Worm (Caenorhabditis elegans) whole organism, early embryonic: ENCODE data around the gene bris-1.

Experiments
- B0310.2 ChIP-seq: sonication (generic microtip); optimal IDR thresholded peaks from 2 replicates; lab custom pipeline; 2016; ENCODE audit warnings: mild to moderate bottlenecking, missing genetic modification characterization, missing compliant biosample characterization
- F13C5.2 ChIP-seq: sonication (generic microtip); optimal IDR thresholded peaks from 2 replicates; lab custom pipeline; 2017; ENCODE audit warnings: mild to moderate bottlenecking, missing genetic modification characterization, inconsistent platforms, missing compliant biosample characterization
- aly-1 ChIP-seq: sonication (generic microtip); optimal IDR thresholded peaks from 2 replicates; lab custom pipeline; 2016; ENCODE audit warnings: missing genetic modification characterization, missing compliant biosample characterization
- ama-1 ChIP-seq: fragments of 150-350 bp; optimal IDR thresholded peaks from 2 replicates; lab custom pipeline; 2014
- ceh-13 ChIP-seq: fragments of 200-800 bp; sonication (Bioruptor generic); optimal IDR thresholded peaks from 2 replicates; lab custom pipeline; 2018; ENCODE audit warnings: mild to moderate bottlenecking, missing genetic modification characterization, missing compliant biosample characterization
- ceh-36 ChIP-seq: sonication (generic microtip); optimal IDR thresholded peaks from 2 replicates; lab custom pipeline; 2016; ENCODE audit warnings: missing genetic modification characterization, inconsistent platforms, missing compliant biosample characterization
- ets-7 ChIP-seq: sonication (generic microtip); optimal IDR thresholded peaks from 2 replicates; lab custom pipeline; 2016; ENCODE audit warnings: missing genotype, missing genetic modification characterization, missing compliant biosample characterization
- flt-1 ChIP-seq: fragments of 200-800 bp; sonication (Bioruptor generic); IDR thresholded peaks from 2 replicates; pipeline ENCODE4 v1.3.6; 2022; ENCODE audit warnings: missing genetic modification characterization, missing compliant biosample characterization
- hmbx-1 ChIP-seq: sonication (generic microtip); optimal IDR thresholded peaks from 2 replicates; lab custom pipeline; 2016; ENCODE audit warnings: mild to moderate bottlenecking, missing genetic modification characterization, missing compliant biosample characterization
- hmg-4 ChIP-seq: fragments of 200-800 bp; sonication (Bioruptor generic); optimal IDR thresholded peaks from 2 replicates; lab custom pipeline; 2018; ENCODE audit warnings: mild to moderate bottlenecking, missing genetic modification characterization, missing compliant biosample characterization
- hnd-1 ChIP-seq: sonication (generic microtip); optimal IDR thresholded peaks from 2 replicates; lab custom pipeline; 2016; ENCODE audit warnings: missing genetic modification characterization, missing compliant biosample characterization
- pes-1 ChIP-seq: fragments of 200-800 bp; sonication (Bioruptor generic); IDR thresholded peaks from 2 replicates; pipeline ENCODE4 v1.3.6; 2022; ENCODE audit warnings: missing genetic modification reagents, missing genetic modification characterization, missing compliant biosample characterization
- scrt-1 ChIP-seq: fragments of 200-800 bp; sonication (Bioruptor generic); IDR thresholded peaks from 2 replicates; pipeline ENCODE4 v1.3.6; 2022; ENCODE audit warnings: missing genetic modification characterization, missing compliant biosample characterization
- sea-1 ChIP-seq: fragments of 200-800 bp; sonication (Bioruptor generic); conservative IDR thresholded peaks from 2 replicates; pipeline ENCODE4 v1.3.6; 2022; ENCODE audit warnings: missing genetic modification characterization, missing compliant biosample characterization
- tbx-11 ChIP-seq: fragments of 200-800 bp; sonication (Bioruptor generic); IDR thresholded peaks from 2 replicates; pipeline ENCODE4 v1.3.6; 2022; ENCODE audit warnings: missing genetic modification characterization, missing compliant biosample characterization
- tbx-37 ChIP-seq: fragments of 200-800 bp; sonication (Bioruptor generic); conservative IDR thresholded peaks from 2 replicates; pipeline ENCODE4 v1.3.6; 2022; ENCODE audit warnings: missing genetic modification reagents, missing genetic modification characterization, missing compliant biosample characterization
- tra-4 ChIP-seq: sonication (generic microtip); optimal IDR thresholded peaks from 2 replicates; lab custom pipeline; 2017; ENCODE audit warnings: missing genetic modification characterization, missing compliant biosample characterization

Gene bris-1

DNA sequence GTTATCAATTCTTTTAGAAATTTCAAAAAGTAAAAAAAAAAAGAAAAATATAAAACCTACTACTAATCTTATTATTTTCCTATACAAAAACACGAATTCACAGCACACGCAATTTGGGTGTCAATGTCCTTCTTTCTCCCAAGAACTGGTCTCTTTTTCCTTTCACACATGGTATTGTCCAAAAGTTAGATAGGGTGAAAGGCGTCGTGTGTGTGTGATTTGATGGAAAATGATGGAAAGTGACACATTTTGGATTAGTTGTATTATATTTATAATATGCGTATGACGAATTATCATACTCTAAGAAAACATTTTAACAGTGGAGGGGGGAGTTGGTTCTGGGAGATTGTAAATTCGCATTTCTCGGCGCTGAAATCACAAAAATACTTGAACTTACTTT, 8.6 kb upstream of the bris-1 start:
- no peak for TF ChIP-seq hmg-4 (GFP tag; lab: Kevin White, UChicago)
- TF ChIP-seq aly-1: no peak
- TF ChIP-seq scrt-1: no peak
- TF ChIP-seq tbx-11 (GFP tag; lab: Robert Waterston, UW): no peak
- no peak for TF ChIP-seq ceh-13 (GFP tag; lab: Kevin White, UChicago)
- TF ChIP-seq F13C5.2: no peak
- no peak for TF ChIP-seq sea-1 (GFP tag; lab: Robert Waterston, UW)
- no peak for TF ChIP-seq pes-1 (GFP tag; lab: Robert Waterston, UW)

- TF ChIP-seq ama-1 (lab: Kevin White, UChicago) (no peak), pes-1 (GFP tag; lab: Robert Waterston, UW) (no peak), hmbx-1 (tag; lab: Kevin White, UChicago) (no peak), ceh-13 (GFP tag; lab: Kevin White, UChicago) (no peak), sea-1 (GFP tag; lab: Robert Waterston, UW) (no peak), B0310.2 (tag; lab: Kevin White, UChicago) (no peak), flt-1 (GFP tag; lab: Robert Waterston, UW) (no peak), hmg-4 (GFP tag; lab: Kevin White, UChicago) (no peak), ceh-36 (tag; lab: Kevin White, UChicago) (no peak), hnd-1 (no peak), F13C5.2 (no peak), scrt-1 (no peak), tbx-37 (no peak)
These were observed 7.5 kb upstream of the bris-1 start, which contains the start of gene F28F9.3 for ce11 chrIV:3826590-3827128. F28F9.3 (plus strand) TSS chrIV:3826890.

ce11 chrIV:3825388-3825787, 6.3 kb upstream of the bris-1 start:
- no peak for TF ChIP-seq sea-1 (GFP tag; lab: Robert Waterston, UW)
- no peak for TF ChIP-seq ama-1 (lab: Kevin White, UChicago)
- no peak for TF ChIP-seq tra-4
- TF ChIP-seq hmg-4 (GFP tag; lab: Kevin White, UChicago): no peak
- TF ChIP-seq flt-1 (GFP tag; lab: Robert Waterston, UW): no peak
- no peak for TF ChIP-seq ceh-36 (tag; lab: Kevin White, UChicago)
- no peak for TF ChIP-seq hmbx-1 (tag; lab: Kevin White, UChicago)
- no peak for TF ChIP-seq ceh-13 (GFP tag; lab: Kevin White, UChicago)
- no peak for TF ChIP-seq pes-1 (GFP tag; lab: Robert Waterston, UW)
- no peak for TF ChIP-seq F13C5.2
- TF ChIP-seq scrt-1: no peak
- no peak for TF ChIP-seq tbx-37
- no peak for TF ChIP-seq tbx-11 (GFP tag; lab: Robert Waterston, UW)

DNA sequence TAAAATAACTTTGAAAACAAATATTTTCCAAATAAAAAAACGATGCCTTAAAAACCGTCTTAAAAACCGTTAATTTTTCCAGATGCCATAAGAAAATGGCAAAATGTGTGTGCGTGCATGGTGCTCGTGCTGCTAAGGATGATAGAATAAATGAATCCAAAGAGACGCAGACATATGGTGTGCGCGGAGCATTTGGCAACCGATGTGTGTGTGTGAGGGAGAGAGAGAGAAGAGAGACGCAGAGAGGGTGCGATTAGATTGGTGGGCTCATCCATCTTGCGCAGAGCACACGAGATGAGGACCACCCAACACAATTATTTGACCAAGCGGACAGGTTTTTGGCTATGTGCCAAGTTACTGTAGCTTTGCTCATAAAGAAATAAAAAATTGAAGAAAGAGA, 5.6 kb upstream of the bris-1 start:
- TF ChIP-seq F13C5.2 (peak; percentile 18), tbx-11 (GFP tag; lab: Robert Waterston, UW) (no peak), hmg-4 (GFP tag; lab: Kevin White, UChicago) (peak; percentile 20)

DNA sequence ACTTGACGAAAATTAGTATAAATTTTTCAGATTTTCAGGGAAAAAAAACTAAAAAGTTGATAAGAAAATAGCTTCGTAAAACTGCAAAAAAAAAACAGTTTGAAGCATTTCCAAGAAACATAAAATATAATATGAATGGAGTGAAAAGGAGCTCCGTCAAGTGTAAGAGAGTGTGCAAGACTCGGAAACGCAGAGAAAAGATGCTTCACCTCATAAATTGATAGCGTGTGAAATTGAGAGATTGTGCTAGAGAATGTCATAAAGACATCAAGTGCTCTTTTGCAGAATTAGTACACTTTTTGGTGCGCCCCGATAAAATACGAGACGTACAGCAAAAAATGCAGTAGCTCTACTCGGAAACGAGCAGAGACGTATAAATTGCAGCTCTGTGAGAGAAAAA, 2.4 kb upstream of the bris-1 start:
- TF ChIP-seq ceh-13 (GFP tag; lab: Kevin White, UChicago): no peak
- no peak for TF ChIP-seq ceh-36 (tag; lab: Kevin White, UChicago)
- no peak for TF ChIP-seq F13C5.2
- no peak for TF ChIP-seq tbx-37
- TF ChIP-seq B0310.2 (tag; lab: Kevin White, UChicago): no peak
- no peak for TF ChIP-seq hmg-4 (GFP tag; lab: Kevin White, UChicago)
- no peak for TF ChIP-seq hmbx-1 (tag; lab: Kevin White, UChicago)
- no peak for TF ChIP-seq flt-1 (GFP tag; lab: Robert Waterston, UW)
- TF ChIP-seq aly-1: no peak
- TF ChIP-seq ama-1 (lab: Kevin White, UChicago): no peak
- no peak for TF ChIP-seq ets-7
- no peak for TF ChIP-seq tbx-11 (GFP tag; lab: Robert Waterston, UW)

- TF ChIP-seq ceh-36 (tag; lab: Kevin White, UChicago) (no peak), sea-1 (GFP tag; lab: Robert Waterston, UW) (no peak), hmg-4 (GFP tag; lab: Kevin White, UChicago) (no peak), ceh-13 (GFP tag; lab: Kevin White, UChicago) (no peak), ama-1 (lab: Kevin White, UChicago) (no peak), hmbx-1 (tag; lab: Kevin White, UChicago) (no peak), aly-1 (no peak), pes-1 (GFP tag; lab: Robert Waterston, UW) (no peak), scrt-1 (no peak), F13C5.2 (no peak), tbx-37 (no peak), B0310.2 (tag; lab: Kevin White, UChicago) (no peak), tbx-11 (GFP tag; lab: Robert Waterston, UW) (no peak), flt-1 (GFP tag; lab: Robert Waterston, UW) (no peak)
These were observed 1.0 kb upstream of the bris-1 start for ce11 chrIV:3820133-3820532.

DNA sequence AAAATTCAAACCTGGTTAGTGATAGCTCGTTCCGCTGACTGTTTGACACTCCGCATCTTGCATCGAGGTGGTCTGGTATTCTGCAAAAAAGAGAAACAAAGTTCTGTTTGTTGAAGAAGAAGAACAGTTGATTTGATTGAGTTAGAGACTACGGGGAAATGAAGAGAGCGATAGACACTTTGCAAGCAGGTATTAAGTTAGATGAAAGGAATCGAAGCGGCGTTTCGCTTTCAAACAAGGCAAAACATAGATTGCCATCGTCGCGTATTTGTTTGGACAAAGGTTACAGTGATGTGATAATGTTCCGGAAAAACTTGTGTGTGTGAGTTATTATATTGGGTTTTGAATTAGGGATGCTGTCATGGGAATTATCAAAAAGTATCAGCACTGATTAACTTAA, 1.9 kb downstream of the bris-1 start:
- TF ChIP-seq B0310.2 (tag; lab: Kevin White, UChicago): no peak
- TF ChIP-seq ceh-36 (tag; lab: Kevin White, UChicago): no peak
- TF ChIP-seq hmbx-1 (tag; lab: Kevin White, UChicago): no peak
- TF ChIP-seq hnd-1: no peak
- TF ChIP-seq hmg-4 (GFP tag; lab: Kevin White, UChicago): no peak
- no peak for TF ChIP-seq ama-1 (lab: Kevin White, UChicago)
- no peak for TF ChIP-seq aly-1
- TF ChIP-seq sea-1 (GFP tag; lab: Robert Waterston, UW): no peak
- TF ChIP-seq F13C5.2: no peak
- TF ChIP-seq scrt-1: no peak
- TF ChIP-seq ceh-13 (GFP tag; lab: Kevin White, UChicago): no peak
- TF ChIP-seq tbx-11 (GFP tag; lab: Robert Waterston, UW): no peak

- TF ChIP-seq ceh-13 (GFP tag; lab: Kevin White, UChicago): no peak
- no peak for TF ChIP-seq tra-4
- no peak for TF ChIP-seq ets-7
- TF ChIP-seq hnd-1: no peak
- no peak for TF ChIP-seq F13C5.2
These were observed 3.9 kb downstream of the bris-1 start for ce11 chrIV:3815259-3815644.
